Worm (Caenorhabditis elegans) whole organism, late embryonic: ENCODE results near the gene grsp-1.

Source experiments
- F13H6.1 ChIP-seq: sonication (generic microtip); optimal IDR thresholded peaks from 2 replicates; lab custom pipeline; 2016; ENCODE audit warnings: missing genetic modification characterization, missing compliant biosample characterization
- Y22D7AL.16 ChIP-seq: sonication (generic microtip); optimal IDR thresholded peaks from 2 replicates; lab custom pipeline; 2016; ENCODE audit warnings: missing genetic modification characterization, missing compliant biosample characterization
- ahr-1 ChIP-seq: sonication (generic microtip); optimal IDR thresholded peaks from 2 replicates; lab custom pipeline; 2016; ENCODE audit warnings: missing genetic modification characterization, missing compliant biosample characterization
- ama-1 ChIP-seq: fragments of 150-350 bp; optimal IDR thresholded peaks from 2 replicates; lab custom pipeline; 2014
- ceh-14 ChIP-seq: sonication (generic microtip); optimal IDR thresholded peaks from 2 replicates; lab custom pipeline; 2016; ENCODE audit warnings: missing genotype, missing genetic modification characterization, missing compliant biosample characterization
- ceh-18 ChIP-seq: sonication (generic microtip); optimal IDR thresholded peaks from 2 replicates; lab custom pipeline; 2016; ENCODE audit warnings: missing genetic modification characterization, missing compliant biosample characterization
- ceh-19 ChIP-seq: fragments of 200-800 bp; sonication (Bioruptor generic); optimal IDR thresholded peaks from 2 replicates; lab custom pipeline; 2018; ENCODE audit warnings: mild to moderate bottlenecking, missing genetic modification characterization, missing compliant biosample characterization
- ceh-2 ChIP-seq: sonication (generic microtip); optimal IDR thresholded peaks from 2 replicates; lab custom pipeline; 2016; ENCODE audit warnings: missing genotype, missing genetic modification characterization, missing compliant biosample characterization
- ceh-22 ChIP-seq: sonication (generic microtip); optimal IDR thresholded peaks from 2 replicates; lab custom pipeline; 2017; ENCODE audit warnings: missing biosample characterization, missing genetic modification characterization
- ceh-24 ChIP-seq: sonication (generic microtip); optimal IDR thresholded peaks from 2 replicates; lab custom pipeline; 2016; ENCODE audit warnings: mild to moderate bottlenecking, missing genetic modification characterization, missing compliant biosample characterization
- ceh-31 ChIP-seq: sonication (generic microtip); optimal IDR thresholded peaks from 2 replicates; lab custom pipeline; 2016; ENCODE audit warnings: missing genetic modification characterization, missing compliant biosample characterization
- ceh-34 ChIP-seq: sonication (generic microtip); optimal IDR thresholded peaks from 2 replicates; lab custom pipeline; 2016; ENCODE audit warnings: mild to moderate bottlenecking, missing genetic modification characterization, missing compliant biosample characterization
- ceh-45 ChIP-seq: fragments of 200-800 bp; sonication (Bioruptor generic); IDR thresholded peaks from 2 replicates; pipeline ENCODE4 v1.3.6; 2022; ENCODE audit warnings: missing genetic modification reagents, missing genetic modification characterization, missing compliant biosample characterization
- ceh-48 ChIP-seq: sonication (generic microtip); optimal IDR thresholded peaks from 2 replicates; lab custom pipeline; 2016; ENCODE audit warnings: missing genetic modification characterization, inconsistent platforms, missing compliant biosample characterization
- ceh-6 ChIP-seq: fragments of 200-800 bp; sonication (Bioruptor generic); optimal IDR thresholded peaks from 2 replicates; lab custom pipeline; 2018; ENCODE audit warnings: mild to moderate bottlenecking, missing genetic modification characterization, missing compliant biosample characterization
- ceh-9 ChIP-seq: sonication (generic microtip); optimal IDR thresholded peaks from 2 replicates; lab custom pipeline; 2016; ENCODE audit warnings: mild to moderate bottlenecking, missing genetic modification characterization, inconsistent platforms, missing compliant biosample characterization
- che-1 ChIP-seq: sonication (generic microtip); optimal IDR thresholded peaks from 2 replicates; lab custom pipeline; 2016; ENCODE audit warnings: mild to moderate bottlenecking, missing genetic modification characterization, missing compliant biosample characterization
- dmd-4 ChIP-seq: sonication (generic microtip); optimal IDR thresholded peaks from 2 replicates; lab custom pipeline; 2016; ENCODE audit warnings: borderline replicate concordance, missing genetic modification characterization, missing compliant biosample characterization
- dve-1 ChIP-seq: sonication (generic microtip); optimal IDR thresholded peaks from 2 replicates; lab custom pipeline; 2017; ENCODE audit warnings: antibody characterized with exemption, mild to moderate bottlenecking, missing genetic modification characterization, missing compliant biosample characterization
- elt-2 ChIP-seq: sonication (generic microtip); optimal IDR thresholded peaks from 2 replicates; lab custom pipeline; 2016; ENCODE audit warnings: missing genetic modification reagents, missing genetic modification characterization, missing compliant biosample characterization
- elt-4 ChIP-seq: sonication (generic microtip); optimal IDR thresholded peaks from 2 replicates; lab custom pipeline; 2016; ENCODE audit warnings: missing genetic modification characterization, missing compliant biosample characterization
- fax-1 ChIP-seq: sonication (generic microtip); optimal IDR thresholded peaks from 2 replicates; lab custom pipeline; 2016; ENCODE audit warnings: missing genotype, missing genetic modification characterization, missing compliant biosample characterization
- gmeb-2 ChIP-seq: sonication (generic microtip); optimal IDR thresholded peaks from 2 replicates; lab custom pipeline; 2016; ENCODE audit warnings: missing genetic modification characterization, inconsistent platforms, missing compliant biosample characterization
- hlh-13 ChIP-seq: fragments of 200-800 bp; sonication (Bioruptor generic); optimal IDR thresholded peaks from 2 replicates; lab custom pipeline; 2018; ENCODE audit warnings: mild to moderate bottlenecking, missing genetic modification characterization, missing compliant biosample characterization
- hlh-30 ChIP-seq: sonication (generic microtip); optimal IDR thresholded peaks from 2 replicates; lab custom pipeline; 2017; ENCODE audit warnings: antibody characterized with exemption, missing genetic modification characterization, missing compliant biosample characterization; ENCODE audit not compliant: insufficient read depth
- hlh-8 ChIP-seq: sonication (generic microtip); optimal IDR thresholded peaks from 2 replicates; lab custom pipeline; 2016; ENCODE audit warnings: missing genotype, missing genetic modification characterization, missing compliant biosample characterization
- lim-6 ChIP-seq: sonication (generic microtip); optimal IDR thresholded peaks from 2 replicates; lab custom pipeline; 2016; ENCODE audit warnings: missing genetic modification characterization, missing compliant biosample characterization
- lin-11 ChIP-seq: fragments of 200-800 bp; sonication (Bioruptor generic); optimal IDR thresholded peaks from 2 replicates; lab custom pipeline; 2018; ENCODE audit warnings: mild to moderate bottlenecking, missing genetic modification characterization, missing compliant biosample characterization
- mec-3 ChIP-seq: sonication (generic microtip); optimal IDR thresholded peaks from 2 replicates; lab custom pipeline; 2016; ENCODE audit warnings: borderline replicate concordance, missing genetic modification characterization, missing compliant biosample characterization
- nfya-1 ChIP-seq: sonication (generic microtip); optimal IDR thresholded peaks from 2 replicates; lab custom pipeline; 2017; ENCODE audit warnings: missing genetic modification characterization, mild to moderate bottlenecking, missing compliant biosample characterization, antibody characterized with exemption, moderate library complexity
- nhr-232 ChIP-seq: sonication (generic microtip); optimal IDR thresholded peaks from 2 replicates; lab custom pipeline; 2016; ENCODE audit warnings: missing genetic modification characterization, missing compliant biosample characterization
- odd-2 ChIP-seq: sonication (generic microtip); optimal IDR thresholded peaks from 2 replicates; lab custom pipeline; 2017; ENCODE audit warnings: antibody characterized with exemption, mild to moderate bottlenecking, missing genetic modification characterization, missing compliant biosample characterization
- pag-3 ChIP-seq: sonication (generic microtip); optimal IDR thresholded peaks from 2 replicates; lab custom pipeline; 2016; ENCODE audit warnings: missing compliant biosample characterization, missing genetic modification characterization, borderline replicate concordance
- pqm-1 ChIP-seq: sonication (generic microtip); optimal IDR thresholded peaks from 2 replicates; lab custom pipeline; 2016; ENCODE audit warnings: missing genetic modification characterization, missing compliant biosample characterization
- pros-1 ChIP-seq: fragments of 150-350 bp; optimal IDR thresholded peaks from 2 replicates; lab custom pipeline; 2014; ENCODE audit warnings: missing biosample characterization, missing genetic modification reagents, missing genetic modification characterization
- rnt-1 ChIP-seq: sonication (generic microtip); optimal IDR thresholded peaks from 2 replicates; lab custom pipeline; 2016; ENCODE audit warnings: missing genetic modification characterization, missing compliant biosample characterization
- sox-2 ChIP-seq: fragments of 200-800 bp; sonication (Bioruptor generic); IDR thresholded peaks from 2 replicates; pipeline ENCODE4 v1.3.6; 2022; ENCODE audit warnings: missing genetic modification reagents, missing genetic modification characterization, missing compliant biosample characterization
- sox-4 ChIP-seq: sonication (generic microtip); optimal IDR thresholded peaks from 2 replicates; lab custom pipeline; 2017; ENCODE audit warnings: mild to moderate bottlenecking, missing genetic modification characterization, inconsistent platforms, missing compliant biosample characterization
- syd-9 ChIP-seq: sonication (generic microtip); optimal IDR thresholded peaks from 2 replicates; lab custom pipeline; 2016; ENCODE audit warnings: mild to moderate bottlenecking, missing genetic modification characterization, moderate library complexity, missing compliant biosample characterization
- tbx-2 ChIP-seq: sonication (generic microtip); optimal IDR thresholded peaks from 2 replicates; lab custom pipeline; 2016; ENCODE audit warnings: missing genetic modification characterization, missing compliant biosample characterization
- ttx-3 ChIP-seq: sonication (generic microtip); optimal IDR thresholded peaks from 2 replicates; lab custom pipeline; 2016; ENCODE audit warnings: missing genetic modification reagents, missing genetic modification characterization, missing compliant biosample characterization
- unc-42 ChIP-seq: sonication (generic microtip); optimal IDR thresholded peaks from 2 replicates; lab custom pipeline; 2016; ENCODE audit warnings: missing genotype, missing genetic modification characterization, missing compliant biosample characterization
- unc-86 ChIP-seq: sonication (generic microtip); optimal IDR thresholded peaks from 2 replicates; lab custom pipeline; 2016; ENCODE audit warnings: missing genetic modification characterization, missing compliant biosample characterization
- zip-5 ChIP-seq: sonication (generic microtip); optimal IDR thresholded peaks from 2 replicates; lab custom pipeline; 2016; ENCODE audit warnings: missing genetic modification characterization, missing compliant biosample characterization
- ztf-16 ChIP-seq: sonication (generic microtip); optimal IDR thresholded peaks from 2 replicates; lab custom pipeline; 2017; ENCODE audit warnings: missing genetic modification characterization, missing compliant biosample characterization

grsp-1 gene

ce11 chrV:19643015-19643414 lies 33.7 kb downstream of the grsp-1 start (continued):
- TF ChIP-seq pag-3 (tag; lab: Kevin White, UChicago) (peak; percentile 99), nhr-232 (peak; percentile 98), dmd-4 (tag; lab: Kevin White, UChicago) (peak; percentile 95), zip-5 (tag; lab: Kevin White, UChicago) (peak; percentile 86), ceh-9 (peak; percentile 94), ceh-31 (tag; lab: Kevin White, UChicago) (peak; percentile 92), elt-2 (tag; lab: Kevin White, UChicago) (peak; percentile 99), unc-42 (tag; lab: Kevin White, UChicago) (peak; percentile 89), Y22D7AL.16 (peak; percentile 96), elt-4 (no peak), ceh-14 (tag; lab: Kevin White, UChicago) (peak; percentile 97), ttx-3 (peak; percentile 97), ceh-24 (tag; lab: Kevin White, UChicago) (peak; percentile 93), sox-2 (GFP tag; lab: Robert Waterston, UW) (peak; percentile 96), lin-11 (tag; lab: Kevin White, UChicago) (peak; percentile 95), ceh-34 (peak; percentile 98), ahr-1 (tag; lab: Kevin White, UChicago) (peak; percentile 93), mec-3 (tag; lab: Kevin White, UChicago) (peak; percentile 93), ztf-16 (tag; lab: Kevin White, UChicago) (peak; percentile 99), gmeb-2 (tag; lab: Kevin White, UChicago) (peak; percentile 95), lim-6 (tag; lab: Kevin White, UChicago) (peak; percentile 93), F13H6.1 (tag; lab: Kevin White, UChicago) (peak; percentile 95), syd-9 (tag; lab: Kevin White, UChicago) (peak; percentile 99), odd-2 (peak; percentile 86), sox-4 (tag; lab: Kevin White, UChicago) (peak; percentile 98), tbx-2 (peak; percentile 99), ceh-19 (GFP tag; lab: Kevin White, UChicago) (peak; percentile 98), pros-1 (tag; lab: Kevin White, UChicago) (peak; percentile 21), fax-1 (tag; lab: Kevin White, UChicago) (peak; percentile 95), che-1 (peak; percentile 97), rnt-1 (tag; lab: Kevin White, UChicago) (peak; percentile 98), ama-1 (lab: Kevin White, UChicago) (no peak), ceh-6 (GFP tag; lab: Kevin White, UChicago) (peak; percentile 98), ceh-48 (peak; percentile 96), dve-1 (tag; lab: Kevin White, UChicago) (peak; percentile 97), ceh-45 (peak; percentile 97), ceh-2 (tag; lab: Kevin White, UChicago) (peak; percentile 96), nfya-1 (tag; lab: Kevin White, UChicago) (peak; percentile 89), hlh-8 (tag; lab: Kevin White, UChicago) (peak; percentile 94), hlh-13 (GFP tag; lab: Kevin White, UChicago) (peak; percentile 97), unc-86 (tag; lab: Kevin White, UChicago) (peak; percentile 98), hlh-30 (peak; percentile 72), ceh-18 (tag; lab: Kevin White, UChicago) (peak; percentile 98), pqm-1 (tag; lab: Kevin White, UChicago) (peak; percentile 96), ceh-22 (tag; lab: Kevin White, UChicago) (peak; percentile 89)
- TF ChIP-seq, all 69 proteins: peak for 64
